Fruit fly (Drosophila melanogaster) whole organism, larva: ENCODE measurements around the gene p.

Source experiments
- noc ChIP-seq: fragments of 200-800 bp; sonication (Bioruptor generic); optimal IDR thresholded peaks from 3 replicates; lab custom pipeline; 2019; ENCODE audit warnings: missing biosample characterization, mild to moderate bottlenecking, missing genetic modification characterization, moderate library complexity

p gene

DNA sequence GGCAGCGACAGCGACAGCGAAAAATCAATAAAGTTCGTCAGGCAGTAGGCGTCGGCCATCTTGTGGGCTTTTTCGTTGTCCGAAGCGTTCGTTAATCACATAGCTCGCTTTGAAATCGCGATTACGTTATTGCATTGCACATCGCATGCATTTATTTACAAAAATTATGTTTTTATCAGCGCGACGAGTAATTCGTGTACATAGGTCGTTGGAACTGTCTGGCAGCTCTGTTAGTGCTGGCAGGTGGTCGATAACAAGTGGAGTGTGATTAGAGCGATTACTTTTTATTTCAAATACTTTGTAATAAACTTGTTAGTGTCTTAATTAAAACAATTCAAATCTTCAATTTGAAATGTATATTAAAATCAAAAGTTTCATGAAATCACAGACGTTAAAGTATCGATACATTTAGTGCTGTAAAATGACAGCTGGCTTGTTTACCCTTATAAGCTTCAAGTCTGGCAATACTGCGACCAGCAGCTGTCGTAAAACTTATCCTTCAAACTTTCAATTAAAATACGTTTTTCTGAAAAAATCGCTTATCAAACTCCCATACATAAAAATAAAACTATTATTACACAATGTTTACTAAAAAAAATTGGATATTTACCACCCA is 6.7 kb downstream of the p start, which contains the start of gene CG8032:
CG8032 (plus strand) TSS at position 448 of the 616 bp plus-strand sequence.
- peak; percentile 52 for TF ChIP-seq noc (tag; lab: Kevin White, UChicago)

DNA sequence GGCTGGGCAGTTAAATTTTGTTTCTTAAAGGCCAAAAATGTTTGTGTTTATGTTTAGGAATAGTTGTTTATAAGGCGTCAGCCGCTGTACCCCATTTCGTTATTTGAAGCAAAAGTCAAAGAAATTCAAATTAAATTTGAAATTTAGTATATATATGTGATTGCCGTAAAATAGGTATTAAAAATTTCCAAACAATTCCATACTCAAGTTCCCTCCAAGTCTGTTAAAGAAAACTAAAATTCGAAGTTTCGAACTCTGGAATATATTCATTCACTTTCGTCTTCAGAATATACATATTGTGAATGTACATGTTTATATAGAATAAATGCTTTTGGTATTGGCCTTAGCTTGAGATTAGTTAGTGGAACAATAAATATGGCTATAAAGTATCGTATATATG is 9.8 kb downstream of the p start, which contains the start of gene bel:
bel (minus strand) TSS at position 101 of the 400 bp plus-strand sequence.
- no peak for TF ChIP-seq noc (tag; lab: Kevin White, UChicago)

DNA sequence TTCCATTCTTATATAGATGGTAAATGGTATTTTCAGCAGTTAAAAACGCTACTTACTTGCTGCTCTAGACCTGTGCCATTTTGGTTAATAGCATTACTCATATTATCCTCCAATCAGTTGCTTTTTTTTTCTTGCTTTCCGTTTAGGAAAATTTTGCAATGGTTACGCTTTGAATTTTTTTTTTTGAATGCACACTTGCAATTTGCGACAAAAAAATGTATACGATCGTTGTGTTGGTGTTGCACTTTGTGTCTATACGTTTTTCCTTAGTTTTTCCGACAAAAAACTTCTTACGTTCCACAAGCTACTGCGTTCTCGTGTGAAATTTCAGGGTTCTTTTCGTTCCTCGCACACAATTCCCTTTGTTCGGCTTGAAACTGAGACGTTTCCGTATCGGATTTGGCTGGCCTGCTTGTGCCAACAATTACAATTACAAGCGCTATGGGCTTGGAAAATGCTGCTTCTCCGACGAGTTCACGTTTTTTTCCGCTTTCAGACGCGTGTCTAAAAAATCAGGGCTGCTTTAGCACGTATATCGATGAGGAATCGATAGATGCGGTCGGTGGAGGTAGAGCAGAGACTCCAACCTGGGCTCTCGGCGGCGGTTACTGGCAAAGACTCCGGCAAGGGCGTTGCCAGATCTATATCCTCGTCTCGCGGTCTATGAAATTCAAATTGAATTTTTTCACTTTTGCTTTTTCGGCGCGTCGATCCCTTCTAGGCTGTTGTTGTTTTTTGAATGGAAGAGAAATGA is 10.4 kb downstream of the p start:
- peak; percentile 7 for TF ChIP-seq noc (tag; lab: Kevin White, UChicago)

- TF ChIP-seq noc (tag; lab: Kevin White, UChicago): peak; percentile 62
Measured at dm6 chr3R:8659200-8659897, 11.1 kb downstream of the p start.

DNA sequence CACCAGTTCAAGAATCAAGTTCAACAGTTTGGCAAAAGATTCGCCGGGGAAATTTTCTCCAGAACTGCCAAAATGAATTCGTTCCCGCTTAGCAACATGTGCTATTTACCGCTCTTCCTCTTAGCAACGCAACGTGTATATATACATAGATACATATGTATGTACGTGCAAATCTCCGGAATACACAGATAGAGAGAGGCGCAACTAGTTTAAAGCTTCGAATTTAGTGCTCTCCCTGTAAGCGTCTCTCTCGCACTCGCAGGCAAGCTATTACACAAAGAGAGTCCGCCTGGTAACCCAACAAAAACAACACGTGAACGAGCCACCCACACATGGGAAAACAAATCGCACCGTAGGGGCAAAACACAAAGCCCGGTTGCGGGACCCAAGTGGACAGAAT is 11.8 kb downstream of the p start:
- TF ChIP-seq noc (tag; lab: Kevin White, UChicago): no peak

DNA sequence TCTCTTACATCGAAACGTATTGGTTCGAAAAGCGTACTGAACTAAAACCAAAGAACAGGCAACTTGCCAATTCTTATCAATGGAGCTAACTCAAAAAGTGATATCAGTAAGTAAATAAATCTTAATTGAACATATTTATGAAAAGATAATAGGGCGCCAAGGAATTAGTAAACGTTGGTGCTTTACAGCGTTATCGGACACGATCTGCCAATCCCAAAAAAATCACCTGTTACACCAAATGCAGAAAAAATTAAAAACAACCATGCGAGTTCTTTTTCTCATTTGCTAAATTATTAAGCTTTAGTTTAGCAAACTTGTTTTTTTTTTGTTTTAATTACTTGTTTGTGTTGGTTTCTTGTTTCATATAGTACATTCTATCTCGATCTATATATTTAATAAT is 15.8 kb downstream of the p start, which contains the start of gene CG42489:
CG42489 (minus strand) TSS at position 101 of the 400 bp plus-strand sequence.
- TF ChIP-seq noc (tag; lab: Kevin White, UChicago): no peak

DNA sequence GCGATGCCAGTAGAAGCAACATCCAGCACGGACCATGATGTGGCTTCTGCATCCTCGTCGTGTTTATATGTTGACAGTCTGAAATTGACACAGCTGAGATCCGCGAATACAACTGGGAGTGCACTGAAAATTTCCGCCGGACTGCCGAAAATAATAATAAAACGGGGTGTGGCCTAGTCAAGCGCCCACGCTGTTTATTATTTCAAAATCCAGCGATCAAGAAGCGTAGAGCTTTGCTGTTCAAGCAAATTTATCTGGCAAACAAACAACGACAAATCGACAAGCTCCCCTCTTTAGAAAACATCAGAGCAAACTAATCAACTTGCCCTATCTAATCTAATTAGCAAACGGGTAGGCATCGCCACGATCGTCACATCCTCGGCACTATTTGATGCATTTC is 16.4 kb downstream of the p start:
- TF ChIP-seq noc (tag; lab: Kevin White, UChicago): no peak

- TF ChIP-seq noc (tag; lab: Kevin White, UChicago): peak; percentile 77
Measured at dm6 chr3R:8652731-8653130, 17.8 kb downstream of the p start, which contains the start of the genes Sys1 and Dhod. Sys1 (plus strand) TSS chr3R:8652821. Dhod (minus strand) TSS chr3R:8652916.

dm6 chr3R:8650741-8651140 is 19.7 kb downstream of the p start, which contains the start of the genes Mkk4 and SLIRP2:
Mkk4 (minus strand) TSS chr3R:8650796.
SLIRP2 (plus strand) TSS chr3R:8651084.
- peak; percentile 98 for TF ChIP-seq noc (tag; lab: Kevin White, UChicago)

dm6 chr3R:8645580-8646220 is 24.8 kb downstream of the p start, which contains the start of gene Cyp313b1:
Cyp313b1 (minus strand) TSS chr3R:8645650.
- TF ChIP-seq noc (tag; lab: Kevin White, UChicago): no peak

dm6 chr3R:8642376-8642966 is 28.0 kb downstream of the p start:
- peak; percentile 29 for TF ChIP-seq noc (tag; lab: Kevin White, UChicago)

DNA sequence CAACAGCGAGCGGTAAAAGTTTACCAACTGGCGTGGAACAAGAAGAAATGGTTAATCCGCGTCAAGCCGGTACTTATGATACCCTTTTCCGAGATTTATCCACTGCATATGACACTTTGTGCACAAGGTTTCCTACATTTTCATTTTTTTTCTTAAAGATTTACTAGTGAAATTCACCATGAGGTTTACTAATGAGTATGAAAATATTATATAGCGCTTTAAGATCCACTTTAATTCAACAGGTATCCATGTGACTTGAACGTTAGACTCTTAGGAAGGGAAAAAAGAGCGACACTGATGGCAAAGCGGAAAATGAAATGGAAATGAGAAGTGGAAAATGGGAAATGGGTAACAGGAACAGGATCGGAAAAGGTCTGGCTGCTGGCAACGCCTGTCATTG is 31.9 kb downstream of the p start:
- no peak for TF ChIP-seq noc (tag; lab: Kevin White, UChicago)

dm6 chr3R:8635778-8636177 is 34.7 kb downstream of the p start, which contains the start of gene Or85e:
Or85e (minus strand) TSS chr3R:8635878.
- TF ChIP-seq noc (tag; lab: Kevin White, UChicago): no peak

dm6 chr3R:8620737-8621136 is 49.7 kb downstream of the p start:
- no peak for TF ChIP-seq noc (tag; lab: Kevin White, UChicago)

DNA sequence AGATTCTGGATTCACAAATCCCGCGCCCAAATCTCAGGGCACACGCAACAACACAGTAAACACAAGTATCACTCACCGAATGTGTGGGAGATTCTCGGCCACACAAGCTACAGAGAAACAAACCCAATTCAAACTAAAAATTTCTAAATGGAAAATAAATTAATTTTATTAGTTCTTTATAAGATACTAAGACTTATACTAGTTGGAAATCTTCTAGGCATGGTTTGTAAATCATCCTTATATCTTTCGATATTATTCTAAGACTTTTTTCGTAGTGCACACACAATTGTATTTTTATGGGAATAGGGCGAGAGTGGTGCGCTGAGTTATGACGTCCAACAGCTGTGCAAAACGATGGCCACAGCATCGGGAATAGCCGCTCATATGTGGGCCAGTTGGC is 51.4 kb downstream of the p start:
- TF ChIP-seq noc (tag; lab: Kevin White, UChicago): no peak
